Worm (Caenorhabditis elegans): ENCODE measurements around the gene mdt-30.

DNA sequence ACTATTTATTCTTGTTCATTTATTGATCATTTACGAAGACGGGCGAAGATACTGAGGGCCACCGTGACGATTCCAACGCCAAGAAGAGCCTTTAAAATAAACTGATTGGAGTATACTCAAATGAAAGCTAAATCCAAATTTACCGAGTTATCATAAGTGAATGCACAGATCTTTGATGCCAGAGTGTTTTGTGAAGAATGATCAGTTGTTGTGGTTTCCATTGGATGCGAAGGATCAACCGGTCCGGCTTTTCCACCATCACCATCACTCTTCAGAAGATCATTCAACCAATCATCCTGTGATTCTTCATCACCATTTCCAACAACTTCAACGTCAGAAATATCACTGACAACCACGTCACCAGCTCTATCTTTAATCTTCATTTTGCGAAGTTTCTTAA is 50.6 kb downstream of the mdt-30 start:
- TF ChIP-seq flt-1 (GFP tag; IDR thresholded peaks at IDR 0.05) (no peak), ref-1 (GFP tag; conservative IDR thresholded peaks at IDR 0.05) (no peak), cog-1 (tag; optimal IDR thresholded peaks at IDR 0.05) (no peak), med-1 (GFP tag; optimal IDR thresholded peaks at IDR 0.05; ENCODE audit: insufficient read depth) (no peak), T22C8.4 (GFP tag; IDR thresholded peaks at IDR 0.05) (no peak), ztf-29 (GFP tag; IDR thresholded peaks at IDR 0.05) (no peak), klf-2 (GFP tag; conservative IDR thresholded peaks at IDR 0.05) (no peak)

Data from whole organism, midembryonic.